Fruit fly (Drosophila melanogaster) whole organism, embryonic: ENCODE results near the gene SdhC.
A peak's percentile ranks its signal among the peaks of the same experiment; 100 is the strongest.

Source experiments
- Antp ChIP-seq: fragments of 200-800 bp; sonication (Bioruptor generic); optimal IDR thresholded peaks from 3 replicates; lab custom pipeline; 2016; ENCODE audit warnings: missing biosample characterization, missing genetic modification characterization
- Bgb ChIP-seq: fragments of 200-800 bp; sonication (Bioruptor generic); IDR thresholded peaks from 2 replicates; pipeline ENCODE4 v1.3.6; 2022; ENCODE audit warnings: missing biosample characterization, missing genetic modification characterization; ENCODE audit not compliant: partially characterized antibody
- BtbVII ChIP-seq: fragments of 200-800 bp; sonication (Bioruptor generic); optimal IDR thresholded peaks from 3 replicates; lab custom pipeline; 2017; ENCODE audit warnings: missing biosample characterization, mild to moderate bottlenecking, missing genetic modification characterization
- CG12391 ChIP-seq: fragments of 200-800 bp; sonication (Bioruptor generic); optimal IDR thresholded peaks from 3 replicates; lab custom pipeline; 2018; ENCODE audit warnings: missing biosample characterization, mild to moderate bottlenecking, missing genetic modification characterization, moderate library complexity
- CG12942 ChIP-seq: fragments of 200-800 bp; sonication (Bioruptor generic); optimal IDR thresholded peaks from 3 replicates; lab custom pipeline; 2016; ENCODE audit warnings: missing biosample characterization, missing genetic modification characterization
- CG13894 ChIP-seq: fragments of 200-800 bp; sonication (Bioruptor generic); optimal IDR thresholded peaks from 3 replicates; lab custom pipeline; 2018; ENCODE audit warnings: missing biosample characterization, mild to moderate bottlenecking, missing genetic modification characterization, moderate library complexity
- CG14014 ChIP-seq: fragments of 200-800 bp; sonication (Bioruptor generic); IDR thresholded peaks from 2 replicates; pipeline ENCODE4 v1.3.6; 2022; ENCODE audit warnings: missing biosample characterization, missing genetic modification characterization
- CG15269 ChIP-seq: fragments of 200-800 bp; sonication (Bioruptor generic); optimal IDR thresholded peaks from 2 replicates; lab custom pipeline; 2018; ENCODE audit warnings: missing biosample characterization, mild to moderate bottlenecking, missing genetic modification characterization, moderate library complexity
- CG1602 ChIP-seq: fragments of 200-800 bp; sonication (Bioruptor generic); optimal IDR thresholded peaks from 3 replicates; lab custom pipeline; 2016; ENCODE audit warnings: missing biosample characterization, missing genetic modification characterization
- CG16815 ChIP-seq: fragments of 200-800 bp; sonication (Bioruptor generic); optimal IDR thresholded peaks from 3 replicates; lab custom pipeline; 2017; ENCODE audit warnings: missing biosample characterization, mild to moderate bottlenecking, missing genetic modification characterization
- CG31365 ChIP-seq: fragments of 200-800 bp; sonication (Bioruptor generic); optimal IDR thresholded peaks from 2 replicates; lab custom pipeline; 2018; ENCODE audit warnings: missing biosample characterization, mild to moderate bottlenecking, missing genetic modification characterization
- CG6175 ChIP-seq: fragments of 200-800 bp; sonication (Bioruptor generic); IDR thresholded peaks from 3 replicates; pipeline ENCODE4 v1.3.6; 2022; ENCODE audit warnings: missing biosample characterization, missing genetic modification characterization
- CG6272 ChIP-seq: fragments of 200-800 bp; sonication (Bioruptor generic); IDR thresholded peaks from 2 replicates; pipeline ENCODE4 v1.3.6; 2022; ENCODE audit warnings: missing biosample characterization, missing genetic modification characterization
- CG7556 ChIP-seq: fragments of 200-800 bp; sonication (Bioruptor generic); optimal IDR thresholded peaks from 2 replicates; lab custom pipeline; 2017; ENCODE audit warnings: missing biosample characterization, mild to moderate bottlenecking, missing genetic modification characterization
- CG9215 ChIP-seq: fragments of 200-800 bp; sonication (Bioruptor generic); IDR thresholded peaks from 2 replicates; pipeline ENCODE4 v1.3.6; 2022; ENCODE audit warnings: missing biosample characterization, missing genetic modification characterization
- CG9817 ChIP-seq: fragments of 200-800 bp; sonication (Bioruptor generic); optimal IDR thresholded peaks from 2 replicates; lab custom pipeline; 2018; ENCODE audit warnings: missing biosample characterization, mild to moderate bottlenecking, missing genetic modification characterization, moderate library complexity
- CTCF ChIP-seq: fragments of 200-800 bp; sonication (Bioruptor generic); optimal IDR thresholded peaks from 2 replicates; lab custom pipeline; 2017; ENCODE audit warnings: missing biosample characterization, mild to moderate bottlenecking, missing genetic modification characterization, moderate library complexity
- Camta ChIP-seq: fragments of 200-800 bp; sonication (Bioruptor generic); optimal IDR thresholded peaks from 2 replicates; lab custom pipeline; 2016; ENCODE audit warnings: missing biosample characterization, missing genetic modification characterization
- Chrac-16 ChIP-seq: fragments of 200-800 bp; sonication (Bioruptor generic); optimal IDR thresholded peaks from 3 replicates; lab custom pipeline; 2016; ENCODE audit warnings: missing biosample characterization, missing genetic modification characterization
- CkIIα-i1 ChIP-seq: fragments of 200-800 bp; sonication (Bioruptor generic); IDR thresholded peaks from 2 replicates; pipeline ENCODE4 v1.3.6; 2022; ENCODE audit warnings: missing biosample characterization, missing genetic modification characterization
- D19B ChIP-seq: fragments of 200-800 bp; sonication (Bioruptor generic); optimal IDR thresholded peaks from 2 replicates; lab custom pipeline; 2017; ENCODE audit warnings: missing biosample characterization, mild to moderate bottlenecking, missing genetic modification characterization
- Deaf1 ChIP-seq: fragments of 200-800 bp; optimal IDR thresholded peaks from 3 replicates; lab custom pipeline; 2019; ENCODE audit warnings: missing biosample characterization, mild to moderate bottlenecking, missing genetic modification characterization, moderate library complexity
- Doc2 ChIP-seq: fragments of 200-800 bp; sonication (Bioruptor generic); IDR thresholded peaks from 2 replicates; pipeline ENCODE4 v1.3.6; 2022; ENCODE audit warnings: missing biosample characterization, missing genetic modification characterization
- E2f1 ChIP-seq: fragments of 200-800 bp; sonication (Bioruptor generic); IDR thresholded peaks from 2 replicates; pipeline ENCODE4 v1.3.6; 2022; ENCODE audit warnings: missing biosample characterization, missing genetic modification characterization
- Fer2 ChIP-seq: fragments of 200-800 bp; sonication (Bioruptor generic); optimal IDR thresholded peaks from 2 replicates; lab custom pipeline; 2018; ENCODE audit warnings: missing biosample characterization, mild to moderate bottlenecking, missing genetic modification characterization, moderate library complexity
- H2.0 ChIP-seq: fragments of 200-800 bp; sonication (Bioruptor generic); IDR thresholded peaks from 2 replicates; pipeline ENCODE4 v1.3.6; 2022; ENCODE audit warnings: missing biosample characterization, missing genetic modification characterization
- Jarid2 ChIP-seq: fragments of 200-800 bp; sonication (Bioruptor generic); optimal IDR thresholded peaks from 3 replicates; lab custom pipeline; 2017; ENCODE audit warnings: mild to moderate bottlenecking, missing biosample characterization, missing genetic modification reagents, missing genetic modification characterization
- Lim3 ChIP-seq: fragments of 200-800 bp; sonication (Bioruptor generic); IDR thresholded peaks from 2 replicates; pipeline ENCODE4 v1.3.6; 2022; ENCODE audit warnings: missing biosample characterization, missing genetic modification characterization
- Lpt ChIP-seq: fragments of >200 bp; optimal IDR thresholded peaks from 2 replicates; lab custom pipeline; 2018; ENCODE audit warnings: missing biosample characterization, missing genetic modification characterization
- Meics ChIP-seq: fragments of 200-800 bp; sonication (Bioruptor generic); optimal IDR thresholded peaks from 2 replicates; lab custom pipeline; 2017; ENCODE audit warnings: missing biosample characterization, mild to moderate bottlenecking, missing genetic modification characterization
- NC2β ChIP-seq: fragments of 200-800 bp; sonication (Bioruptor generic); optimal IDR thresholded peaks from 2 replicates; lab custom pipeline; 2016; ENCODE audit warnings: missing biosample characterization, missing genetic modification characterization
- NK7.1 ChIP-seq: fragments of 200-800 bp; sonication (Bioruptor generic); optimal IDR thresholded peaks from 3 replicates; lab custom pipeline; 2016; ENCODE audit warnings: missing biosample characterization, missing genetic modification characterization
- PHDP ChIP-seq: fragments of 200-800 bp; sonication (Bioruptor generic); optimal IDR thresholded peaks from 3 replicates; lab custom pipeline; 2018; ENCODE audit warnings: missing biosample characterization, mild to moderate bottlenecking, missing genetic modification characterization, moderate library complexity
- Ptx1 ChIP-seq: fragments of 200-800 bp; sonication (Bioruptor generic); IDR thresholded peaks from 2 replicates; pipeline ENCODE4 v1.3.6; 2022; ENCODE audit warnings: missing biosample characterization, missing genetic modification characterization
- Ssrp ChIP-seq: fragments of 200-800 bp; sonication (Bioruptor generic); optimal IDR thresholded peaks from 2 replicates; lab custom pipeline; 2018; ENCODE audit warnings: missing biosample characterization, mild to moderate bottlenecking, missing genetic modification characterization, moderate library complexity
- Taf1 ChIP-seq: fragments of 200-800 bp; sonication (Bioruptor generic); IDR thresholded peaks from 2 replicates; pipeline ENCODE4 v1.3.6; 2022; ENCODE audit warnings: missing biosample characterization, missing genetic modification characterization
- Usf ChIP-seq: fragments of 200-800 bp; sonication (Bioruptor generic); optimal IDR thresholded peaks from 2 replicates; lab custom pipeline; 2017; ENCODE audit warnings: missing genotype, missing biosample characterization, missing genetic modification characterization
- bab2 ChIP-seq: fragments of 200-800 bp; sonication (Bioruptor generic); optimal IDR thresholded peaks from 2 replicates; lab custom pipeline; 2016; ENCODE audit warnings: missing biosample characterization, missing genetic modification characterization
- crc ChIP-seq: fragments of 200-800 bp; sonication (Bioruptor generic); optimal IDR thresholded peaks from 2 replicates; lab custom pipeline; 2016; ENCODE audit warnings: missing biosample characterization, missing genetic modification characterization
- grau ChIP-seq: fragments of 200-800 bp; optimal IDR thresholded peaks from 3 replicates; lab custom pipeline; 2019; ENCODE audit warnings: missing biosample characterization, mild to moderate bottlenecking, missing genetic modification characterization, moderate library complexity
- ham ChIP-seq: fragments of 200-800 bp; sonication (Bioruptor generic); IDR thresholded peaks from 2 replicates; pipeline ENCODE4 v1.3.6; 2022; ENCODE audit warnings: missing biosample characterization, missing genetic modification characterization
- ind ChIP-seq: fragments of 200-800 bp; sonication (Bioruptor generic); optimal IDR thresholded peaks from 3 replicates; lab custom pipeline; 2016; ENCODE audit warnings: missing biosample characterization, missing genetic modification characterization
- jing ChIP-seq: fragments of 200-800 bp; sonication (Bioruptor generic); optimal IDR thresholded peaks from 2 replicates; lab custom pipeline; 2018; ENCODE audit warnings: missing biosample characterization, mild to moderate bottlenecking, missing genetic modification characterization
- mam ChIP-seq: fragments of 200-800 bp; sonication (Bioruptor generic); optimal IDR thresholded peaks from 3 replicates; lab custom pipeline; 2016; ENCODE audit warnings: missing biosample characterization, missing genetic modification characterization
- pfk ChIP-seq: fragments of 200-800 bp; sonication (Bioruptor generic); optimal IDR thresholded peaks from 2 replicates; lab custom pipeline; 2018; ENCODE audit warnings: missing biosample characterization, mild to moderate bottlenecking, missing genetic modification characterization, moderate library complexity
- ro ChIP-seq: fragments of 200-800 bp; sonication (Bioruptor generic); IDR thresholded peaks from 2 replicates; pipeline ENCODE4 v1.3.6; 2022; ENCODE audit warnings: missing biosample characterization, missing genetic modification characterization
- slbo ChIP-seq: fragments of 200-800 bp; sonication (Bioruptor generic); IDR thresholded peaks from 2 replicates; pipeline ENCODE4 v1.3.6; 2022; ENCODE audit warnings: missing biosample characterization, missing genetic modification characterization
- ssp ChIP-seq: fragments of 200-800 bp; sonication (Bioruptor generic); IDR thresholded peaks from 2 replicates; pipeline ENCODE4 v1.3.6; 2022; ENCODE audit warnings: missing biosample characterization, missing genetic modification characterization
- stc ChIP-seq: fragments of 200-800 bp; sonication (Bioruptor generic); IDR thresholded peaks from 2 replicates; pipeline ENCODE4 v1.3.6; 2022; ENCODE audit warnings: missing biosample characterization, missing genetic modification characterization
- tin ChIP-seq: fragments of 200-800 bp; sonication (Bioruptor generic); optimal IDR thresholded peaks from 3 replicates; lab custom pipeline; 2016; ENCODE audit warnings: missing biosample characterization, missing genetic modification characterization
- zfh1 ChIP-seq: fragments of 200-800 bp; sonication (Bioruptor generic); IDR thresholded peaks from 3 replicates; pipeline ENCODE4 v1.3.6; 2022; ENCODE audit warnings: missing biosample characterization, missing genetic modification characterization

Gene SdhC

dm6 chr3R:11196648-11197388 lies 12.8 kb downstream of the SdhC start (continued):
- TF ChIP-seq slbo (GFP tag; lab: Robert Waterston, UW) (peak; percentile 99), E2f1 (peak; percentile 98), CG9817 (peak; percentile 98), Meics (GFP tag; lab: Kevin White, UChicago) (peak; percentile 99), mam (no peak), Jarid2 (GFP tag; lab: Kevin White, UChicago) (peak; percentile 91), CTCF (GFP tag; lab: Kevin White, UChicago) (peak; percentile 67), CG6175 (peak; percentile 95; the same call in 2 of the 3 replicates), D19B (GFP tag; lab: Kevin White, UChicago) (peak; percentile 96), Taf1 (peak; percentile 94), crc (GFP tag; lab: Kevin White, UChicago) (peak; percentile 65), Chrac-16 (GFP tag; lab: Kevin White, UChicago) (peak; percentile 92), PHDP (tag; lab: Kevin White, UChicago) (peak; percentile 99), CG9215 (GFP tag; lab: Robert Waterston, UW) (peak; percentile 99), tin (GFP tag; lab: Kevin White, UChicago) (peak; percentile 97), CG1602 (peak; percentile 97), CkIIα-i1 (peak; percentile 87), ro (GFP tag; lab: Robert Waterston, UW) (peak; percentile 97), CG12391 (tag; lab: Kevin White, UChicago) (peak; percentile 99), Lim3 (GFP tag; lab: Robert Waterston, UW) (peak; percentile 96), Ssrp (tag; lab: Kevin White, UChicago) (peak; percentile 100), Doc2 (peak; percentile 93), H2.0 (GFP tag; lab: Robert Waterston, UW) (peak; percentile 96), stc (GFP tag; lab: Robert Waterston, UW) (peak; percentile 98), CG12942 (peak; percentile 95), BtbVII (peak; percentile 98), CG13894 (tag; lab: Kevin White, UChicago) (peak; percentile 98), CG31365 (tag; lab: Kevin White, UChicago) (peak; percentile 66), Deaf1 (tag; lab: Kevin White, UChicago) (peak; percentile 76), Antp (GFP tag; lab: Kevin White, UChicago) (peak; percentile 79), CG16815 (GFP tag; lab: Kevin White, UChicago) (peak; percentile 97), ssp (peak; percentile 95), NC2β (GFP tag; lab: Kevin White, UChicago) (peak; percentile 55), pfk (peak; percentile 50), zfh1 (GFP tag; lab: Robert Waterston, UW) (peak; percentile 97), Camta (GFP tag; lab: Kevin White, UChicago) (peak; percentile 89), CG6272 (GFP tag; lab: Robert Waterston, UW) (peak; percentile 96), Ptx1 (GFP tag; lab: Robert Waterston, UW) (peak; percentile 99), ham (peak; percentile 91), bab2 (GFP tag; lab: Kevin White, UChicago) (peak; percentile 98), grau (peak; percentile 95), jing (GFP tag; lab: Kevin White, UChicago) (peak; percentile 91), Usf (GFP tag; lab: Kevin White, UChicago) (peak; percentile 98), CG15269 (tag; lab: Kevin White, UChicago) (peak; percentile 99), NK7.1 (no peak), CG7556 (GFP tag; lab: Kevin White, UChicago) (peak; percentile 100), Bgb (peak; percentile 51; the same call in 1 of the 2 replicates), CG14014 (GFP tag; lab: Robert Waterston, UW) (peak; percentile 98), Lpt (no peak), Fer2 (tag; lab: Kevin White, UChicago) (peak; percentile 97), ind (GFP tag; lab: Kevin White, UChicago) (peak; percentile 98)
